Fruit fly (Drosophila melanogaster) whole organism, prepupa: ENCODE measurements around the gene CG31253.

ENCODE experiments used
- CG10631 ChIP-seq: fragments of 200-800 bp; sonication (Bioruptor generic); optimal IDR thresholded peaks from 2 replicates; lab custom pipeline; 2016; ENCODE audit warnings: missing biosample characterization, missing genetic modification characterization
- CG10669 ChIP-seq: fragments of 200-800 bp; sonication (Bioruptor generic); optimal IDR thresholded peaks from 3 replicates; lab custom pipeline; 2018; ENCODE audit warnings: missing biosample characterization, mild to moderate bottlenecking, missing genetic modification characterization, moderate library complexity
- CG11294 ChIP-seq: fragments of 200-800 bp; sonication (Bioruptor generic); IDR thresholded peaks from 2 replicates; pipeline ENCODE4 v1.3.6; 2022; ENCODE audit warnings: missing biosample characterization, missing genetic modification characterization
- CG11902 ChIP-seq: fragments of 200-800 bp; sonication (Bioruptor generic); optimal IDR thresholded peaks from 3 replicates; lab custom pipeline; 2016; ENCODE audit warnings: missing biosample characterization, missing genetic modification characterization
- CG15336 ChIP-seq: fragments of 200-800 bp; sonication (Bioruptor generic); IDR thresholded peaks from 2 replicates; pipeline ENCODE4 v1.3.6; 2022; ENCODE audit warnings: missing biosample characterization, missing genetic modification characterization
- CG3032 ChIP-seq: fragments of 200-800 bp; optimal IDR thresholded peaks from 2 replicates; lab custom pipeline; 2019; ENCODE audit warnings: missing biosample characterization, mild to moderate bottlenecking, missing genetic modification characterization, moderate library complexity
- CG34406 ChIP-seq: fragments of 200-800 bp; sonication (Bioruptor generic); optimal IDR thresholded peaks from 3 replicates; lab custom pipeline; 2016; ENCODE audit warnings: missing biosample characterization, missing genetic modification characterization
- CG3919 ChIP-seq: fragments of 200-800 bp; sonication (Bioruptor generic); optimal IDR thresholded peaks from 3 replicates; lab custom pipeline; 2016; ENCODE audit warnings: missing biosample characterization, missing genetic modification characterization
- CG4318 ChIP-seq: fragments of 200-800 bp; sonication (Bioruptor generic); optimal IDR thresholded peaks from 3 replicates; lab custom pipeline; 2017; ENCODE audit warnings: missing biosample characterization, mild to moderate bottlenecking, missing genetic modification characterization
- CG6276 ChIP-seq: fragments of 200-800 bp; sonication (Bioruptor generic); optimal IDR thresholded peaks from 2 replicates; lab custom pipeline; 2017; ENCODE audit warnings: missing biosample characterization, mild to moderate bottlenecking, missing genetic modification characterization
- CG6854 ChIP-seq: fragments of 200-800 bp; sonication (Bioruptor generic); optimal IDR thresholded peaks from 2 replicates; lab custom pipeline; 2017; ENCODE audit warnings: missing biosample characterization, mild to moderate bottlenecking, missing genetic modification characterization
- CG7368 ChIP-seq: fragments of 200-800 bp; sonication (Bioruptor generic); optimal IDR thresholded peaks from 3 replicates; lab custom pipeline; 2016; ENCODE audit warnings: missing biosample characterization, missing genetic modification characterization
- CG8119 ChIP-seq: fragments of 200-800 bp; sonication (Bioruptor generic); IDR thresholded peaks from 3 replicates; pipeline ENCODE4 v1.3.6; 2022; ENCODE audit warnings: missing biosample characterization, missing genetic modification characterization
- CG9139 ChIP-seq: fragments of 200-800 bp; sonication (Bioruptor generic); optimal IDR thresholded peaks from 3 replicates; lab custom pipeline; 2017; ENCODE audit warnings: missing biosample characterization, mild to moderate bottlenecking, missing genetic modification characterization
- Eip78C ChIP-seq: fragments of 200-800 bp; sonication (Bioruptor generic); peaks from one replicate; lab custom pipeline; 2016; ENCODE audit warnings: missing biosample characterization, missing genetic modification characterization
- Eip93F ChIP-seq: fragments of 200-800 bp; sonication (Bioruptor generic); optimal IDR thresholded peaks from 2 replicates; lab custom pipeline; 2016; ENCODE audit warnings: missing biosample characterization, mild to moderate bottlenecking, missing genetic modification characterization
- Ets21C ChIP-seq: fragments of 200-800 bp; sonication (Bioruptor generic); optimal IDR thresholded peaks from 3 replicates; lab custom pipeline; 2016; ENCODE audit warnings: missing biosample characterization, missing genetic modification characterization
- Ets96B ChIP-seq: fragments of 200-800 bp; optimal IDR thresholded peaks from 2 replicates; lab custom pipeline; 2019; ENCODE audit warnings: missing biosample characterization, mild to moderate bottlenecking, missing genetic modification characterization, moderate library complexity
- Hr38 ChIP-seq: sonication (Bioruptor generic); optimal IDR thresholded peaks from 2 replicates; lab custom pipeline; 2016; ENCODE audit warnings: missing biosample characterization, missing genetic modification characterization
- OdsH ChIP-seq: fragments of 200-800 bp; sonication (Bioruptor generic); optimal IDR thresholded peaks from 3 replicates; lab custom pipeline; 2016; ENCODE audit warnings: missing biosample characterization, missing genetic modification characterization
- Smox ChIP-seq: fragments of 200-800 bp; sonication (Bioruptor generic); optimal IDR thresholded peaks from 3 replicates; lab custom pipeline; 2016; ENCODE audit warnings: missing biosample characterization, missing genetic modification characterization
- Sox14 ChIP-seq: fragments of 200-800 bp; sonication (Bioruptor generic); optimal IDR thresholded peaks from 3 replicates; lab custom pipeline; 2016; ENCODE audit warnings: missing biosample characterization, missing genetic modification characterization
- Sox15 ChIP-seq: fragments of 200-800 bp; sonication (Bioruptor generic); optimal IDR thresholded peaks from 3 replicates; lab custom pipeline; 2016; ENCODE audit warnings: missing biosample characterization, missing genetic modification characterization
- achi ChIP-seq: fragments of 200-800 bp; sonication (Bioruptor generic); optimal IDR thresholded peaks from 3 replicates; lab custom pipeline; 2016; ENCODE audit warnings: missing biosample characterization, missing genetic modification characterization
- dsx ChIP-seq: fragments of 200-800 bp; optimal IDR thresholded peaks from 3 replicates; lab custom pipeline; 2019; ENCODE audit warnings: missing biosample characterization, mild to moderate bottlenecking, missing genetic modification characterization, moderate library complexity; ENCODE audit not compliant: poor library complexity, severe bottlenecking
- eg ChIP-seq: fragments of 200-800 bp; sonication (Bioruptor generic); IDR thresholded peaks from 3 replicates; pipeline ENCODE4 v1.3.6; 2022; ENCODE audit warnings: missing biosample characterization, missing genetic modification characterization
- fkh ChIP-seq: fragments of 200-800 bp; sonication (Bioruptor generic); optimal IDR thresholded peaks from 3 replicates; lab custom pipeline; 2017; ENCODE audit warnings: missing biosample characterization, mild to moderate bottlenecking, missing genetic modification characterization, moderate library complexity
- lz ChIP-seq: fragments of 200-800 bp; sonication (Bioruptor generic); optimal IDR thresholded peaks from 3 replicates; lab custom pipeline; 2016; ENCODE audit warnings: missing biosample characterization, missing genetic modification characterization
- spab ChIP-seq: fragments of 200-800 bp; sonication (Bioruptor generic); optimal IDR thresholded peaks from 2 replicates; lab custom pipeline; 2017; ENCODE audit warnings: missing biosample characterization, mild to moderate bottlenecking, missing genetic modification characterization, missing genetic modification reagents
- ss ChIP-seq, 2 experiments: fragments of 200-800 bp; sonication (Bioruptor generic); optimal IDR thresholded peaks; 2 replicates in 1 of 2; 3 replicates in 1 of 2; lab custom pipeline; 2017 to 2018; ENCODE audit warnings: mild to moderate bottlenecking in 2 of 2, missing biosample characterization in 2 of 2, missing genetic modification characterization in 2 of 2, moderate library complexity in 1 of 2

The CG31253 gene

DNA sequence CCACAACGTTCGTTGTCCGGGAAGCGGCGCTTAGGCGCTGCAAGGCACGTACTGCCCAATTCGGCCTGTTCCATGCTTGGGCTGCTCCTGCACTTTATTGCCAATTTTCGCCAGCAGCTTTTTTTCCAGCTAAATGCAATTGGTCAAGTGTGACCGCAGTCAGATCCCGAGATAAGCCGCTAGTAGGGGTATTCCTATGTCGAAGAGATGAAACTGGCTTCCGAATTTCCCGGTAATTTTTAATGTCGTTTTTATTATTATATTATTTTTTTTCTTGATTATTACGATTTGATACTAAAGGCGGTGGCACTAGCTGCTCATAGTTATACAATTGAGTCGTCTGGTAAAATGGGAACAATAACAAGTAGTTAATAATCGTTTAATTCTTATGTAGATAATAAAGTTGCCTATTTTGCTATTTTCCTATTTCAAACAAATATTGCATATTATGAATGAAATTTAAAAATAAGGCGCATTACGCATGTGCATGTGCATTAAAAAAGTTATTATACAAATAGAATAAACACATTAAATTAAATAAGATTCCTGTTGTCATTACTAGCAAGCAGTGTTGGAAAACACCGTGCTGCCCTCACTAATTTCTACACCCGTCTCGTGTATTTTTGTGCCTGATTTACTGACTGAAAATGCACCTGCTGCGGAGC lies 43.9 kb downstream of the CG31253 start, which contains the start of the genes CG5003 and mRpS22 (continued):
- TF ChIP-seq Hr38 (GFP tag; lab: Kevin White, UChicago) = no peak
- no peak for TF ChIP-seq spab (GFP tag; lab: Kevin White, UChicago)
- peak; percentile 52 for TF ChIP-seq CG11902 (GFP tag; lab: Kevin White, UChicago)
- TF ChIP-seq Smox (GFP tag; lab: Kevin White, UChicago) = peak; percentile 56
- TF ChIP-seq CG10631 = peak; percentile 79
- peak; percentile 51 for TF ChIP-seq fkh
- TF ChIP-seq achi = peak; percentile 57
- peak; percentile 54 for TF ChIP-seq Ets21C
- peak in 1 of 2 experiments; percentile 52 for TF ChIP-seq ss (GFP tag; optimal IDR thresholded peaks at IDR 0.05; lab: Kevin White, UChicago)
- peak; percentile 66 for TF ChIP-seq CG3919 (GFP tag; lab: Kevin White, UChicago)
- no peak; the same call in 1 of the 2 replicates for TF ChIP-seq CG11294 (GFP tag; lab: Robert Waterston, UW)
- peak; percentile 33 for TF ChIP-seq CG7368 (GFP tag; lab: Kevin White, UChicago)
- no peak for TF ChIP-seq CG4318 (GFP tag; lab: Kevin White, UChicago)
- TF ChIP-seq CG8119 (GFP tag; lab: Robert Waterston, UW) = no peak
- TF ChIP-seq CG9139 (GFP tag; lab: Kevin White, UChicago) = no peak
- no peak for TF ChIP-seq CG15336 (GFP tag; lab: Robert Waterston, UW)
- TF ChIP-seq dsx (GFP tag; lab: Kevin White, UChicago) = no peak
- peak; percentile 6 for TF ChIP-seq Eip93F (GFP tag; lab: Kevin White, UChicago)
- TF ChIP-seq Sox14 (GFP tag; lab: Kevin White, UChicago) = peak; percentile 49
- peak; percentile 59 for TF ChIP-seq lz (GFP tag; lab: Kevin White, UChicago)
- TF ChIP-seq CG6854 (GFP tag; lab: Kevin White, UChicago) = no peak
- peak; percentile 61 for TF ChIP-seq CG3032 (tag; lab: Kevin White, UChicago)
- TF ChIP-seq CG6276 (GFP tag; lab: Kevin White, UChicago) = no peak
- TF ChIP-seq Eip78C (GFP tag; lab: Kevin White, UChicago) = peak; percentile 81
- peak; percentile 68 for TF ChIP-seq OdsH (GFP tag; lab: Kevin White, UChicago)
- TF ChIP-seq Sox15 (GFP tag; lab: Kevin White, UChicago) = peak; percentile 45
- TF ChIP-seq, all 60 proteins: peak for 42

DNA sequence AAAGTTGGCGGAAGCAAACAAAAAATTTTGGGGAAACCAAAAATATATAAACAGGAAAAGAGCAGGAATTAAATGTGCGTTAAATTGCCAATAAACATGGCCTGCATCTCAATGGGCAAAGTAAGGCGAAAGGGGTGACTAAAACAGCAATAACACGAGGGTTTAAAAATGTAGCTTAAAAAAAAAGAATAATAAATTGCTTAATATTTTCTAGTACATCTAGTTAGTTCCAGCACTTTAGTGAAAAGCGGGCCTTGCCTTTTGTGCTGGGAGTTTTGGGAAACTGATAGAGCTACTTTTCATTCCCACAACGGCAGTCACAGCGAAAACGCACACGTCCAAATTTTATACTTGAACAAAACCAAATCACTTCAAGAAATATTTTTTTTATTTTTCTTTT lies 48.2 kb downstream of the CG31253 start, which contains the start of gene mil:
Gene mil (plus strand): TSS at position 301 of the 400 bp plus-strand sequence.
- TF ChIP-seq CG3032 (tag; lab: Kevin White, UChicago) = no peak
- TF ChIP-seq CG4318 (GFP tag; lab: Kevin White, UChicago) = no peak
- no peak for TF ChIP-seq CG11294 (GFP tag; lab: Robert Waterston, UW)
- no peak for TF ChIP-seq CG10669 (GFP tag; lab: Kevin White, UChicago)
- no peak for TF ChIP-seq Ets96B (tag; lab: Kevin White, UChicago)
- no peak for TF ChIP-seq CG11902 (GFP tag; lab: Kevin White, UChicago)
- TF ChIP-seq dsx (GFP tag; lab: Kevin White, UChicago) = no peak
- no peak for TF ChIP-seq Sox15 (GFP tag; lab: Kevin White, UChicago)
- TF ChIP-seq CG34406 (GFP tag; lab: Kevin White, UChicago) = no peak
- TF ChIP-seq eg (GFP tag; lab: Robert Waterston, UW) = no peak
- TF ChIP-seq, all 60 proteins: peak for 0
